Fruit fly (Drosophila melanogaster) whole organism, adult: ENCODE data around the gene CG32640.

ENCODE experiments used
- CG11617 ChIP-seq: fragments of 200-800 bp; sonication (Bioruptor generic); optimal IDR thresholded peaks from 2 replicates; lab custom pipeline; 2017; ENCODE audit warnings: mild to moderate bottlenecking, missing biosample characterization, missing genetic modification reagents, missing genetic modification characterization
- CG12768 ChIP-seq: fragments of 200-800 bp; sonication (Bioruptor generic); optimal IDR thresholded peaks from 2 replicates; lab custom pipeline; 2017; ENCODE audit warnings: missing biosample characterization, missing genetic modification characterization, mild to moderate bottlenecking, moderate library complexity, missing genetic modification reagents
- CG14711 ChIP-seq: fragments of 200-800 bp; sonication (Bioruptor generic); optimal IDR thresholded peaks from 2 replicates; lab custom pipeline; 2018; ENCODE audit warnings: missing biosample characterization, mild to moderate bottlenecking, missing genetic modification characterization, moderate library complexity
- CG1620 ChIP-seq: fragments of 200-800 bp; sonication (Bioruptor generic); optimal IDR thresholded peaks from 2 replicates; lab custom pipeline; 2016; ENCODE audit warnings: missing biosample characterization, missing genetic modification characterization
- CG33017 ChIP-seq: fragments of 200-800 bp; sonication (Bioruptor generic); optimal IDR thresholded peaks from 2 replicates; lab custom pipeline; 2018; ENCODE audit warnings: missing biosample characterization, mild to moderate bottlenecking, missing genetic modification characterization, moderate library complexity
- CG5204 ChIP-seq: fragments of 200-800 bp; sonication (Bioruptor generic); optimal IDR thresholded peaks from 2 replicates; lab custom pipeline; 2016; ENCODE audit warnings: missing biosample characterization, missing genetic modification characterization
- CG7045 ChIP-seq: fragments of 200-800 bp; sonication (Bioruptor generic); optimal IDR thresholded peaks from 2 replicates; lab custom pipeline; 2017; ENCODE audit warnings: missing biosample characterization, mild to moderate bottlenecking, missing genetic modification characterization
- CG7101 ChIP-seq: fragments of 200-800 bp; sonication (Bioruptor generic); optimal IDR thresholded peaks from 2 replicates; lab custom pipeline; 2018; ENCODE audit warnings: missing biosample characterization, mild to moderate bottlenecking, missing genetic modification characterization, moderate library complexity
- Clk ChIP-seq: fragments of 200-800 bp; sonication (Bioruptor generic); optimal IDR thresholded peaks from 2 replicates; lab custom pipeline; 2017; ENCODE audit warnings: missing biosample characterization, missing genetic modification characterization
- Crg-1 ChIP-seq: fragments of 200-800 bp; sonication (Bioruptor generic); optimal IDR thresholded peaks from 2 replicates; lab custom pipeline; 2016; ENCODE audit warnings: missing biosample characterization, missing genetic modification characterization
- Hr96 ChIP-seq: fragments of 200-800 bp; sonication (Bioruptor generic); optimal IDR thresholded peaks from 2 replicates; lab custom pipeline; 2016; ENCODE audit warnings: missing biosample characterization, missing genetic modification characterization
- Mnt ChIP-seq: fragments of 200-800 bp; sonication (Bioruptor generic); optimal IDR thresholded peaks from 2 replicates; lab custom pipeline; 2016; ENCODE audit warnings: missing biosample characterization, mild to moderate bottlenecking, missing genetic modification characterization
- bab1 ChIP-seq: fragments of 200-800 bp; sonication (Bioruptor generic); optimal IDR thresholded peaks from 3 replicates; lab custom pipeline; 2019; ENCODE audit warnings: missing biosample characterization, mild to moderate bottlenecking, missing genetic modification characterization, moderate library complexity
- cic ChIP-seq: fragments of 200-800 bp; sonication (Bioruptor generic); optimal IDR thresholded peaks from 2 replicates; lab custom pipeline; 2017; ENCODE audit warnings: missing biosample characterization, mild to moderate bottlenecking, missing genetic modification characterization, moderate library complexity
- cnc ChIP-seq, 2 experiments: fragments of >200 bp; optimal IDR thresholded peaks; 2 replicates each; lab custom pipeline; 2017
- kay ChIP-seq: fragments of 200-800 bp; sonication (Bioruptor generic); peaks from one replicate; lab custom pipeline; 2016; ENCODE audit warnings: missing biosample characterization, missing genetic modification characterization, borderline replicate concordance
- ovo ChIP-seq: fragments of 200-800 bp; sonication (Bioruptor generic); optimal IDR thresholded peaks from 2 replicates; lab custom pipeline; 2016; ENCODE audit warnings: missing biosample characterization, missing genetic modification characterization
- pad ChIP-seq: fragments of 200-800 bp; sonication (Bioruptor generic); optimal IDR thresholded peaks from 3 replicates; lab custom pipeline; 2017; ENCODE audit warnings: missing biosample characterization, missing genetic modification characterization, mild to moderate bottlenecking, moderate library complexity, missing genetic modification reagents
- tj ChIP-seq: fragments of 200-800 bp; sonication (Bioruptor generic); optimal IDR thresholded peaks from 3 replicates; lab custom pipeline; 2017; ENCODE audit warnings: missing biosample characterization, mild to moderate bottlenecking, missing genetic modification characterization, moderate library complexity
- toe ChIP-seq: fragments of 200-800 bp; sonication (Bioruptor generic); optimal IDR thresholded peaks from 2 replicates; lab custom pipeline; 2016; ENCODE audit warnings: missing biosample characterization, missing genetic modification characterization

Gene CG32640

DNA sequence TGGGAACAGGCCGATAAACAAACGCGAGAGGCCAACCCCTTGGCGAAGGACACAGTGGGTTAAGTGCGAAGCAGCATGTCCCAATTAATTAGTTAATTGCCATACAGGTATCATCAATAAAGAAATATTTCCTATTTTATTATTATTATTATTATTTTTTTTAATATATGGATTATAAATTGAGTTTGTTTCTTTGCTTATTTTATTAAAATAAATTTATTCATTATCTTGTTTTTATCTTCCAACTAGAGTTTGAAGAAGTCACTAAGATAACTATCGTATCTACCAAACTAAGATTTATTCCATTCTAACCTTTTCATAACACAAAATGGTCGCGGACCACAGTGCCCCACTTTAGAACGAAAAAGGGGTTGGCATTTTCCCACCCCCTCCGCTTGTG is 30.3 kb downstream of the CG32640 start:
- peak; percentile 32 for TF ChIP-seq CG7101 (tag; lab: Kevin White, UChicago)
- TF ChIP-seq ovo (GFP tag; lab: Kevin White, UChicago) = no peak

DNA sequence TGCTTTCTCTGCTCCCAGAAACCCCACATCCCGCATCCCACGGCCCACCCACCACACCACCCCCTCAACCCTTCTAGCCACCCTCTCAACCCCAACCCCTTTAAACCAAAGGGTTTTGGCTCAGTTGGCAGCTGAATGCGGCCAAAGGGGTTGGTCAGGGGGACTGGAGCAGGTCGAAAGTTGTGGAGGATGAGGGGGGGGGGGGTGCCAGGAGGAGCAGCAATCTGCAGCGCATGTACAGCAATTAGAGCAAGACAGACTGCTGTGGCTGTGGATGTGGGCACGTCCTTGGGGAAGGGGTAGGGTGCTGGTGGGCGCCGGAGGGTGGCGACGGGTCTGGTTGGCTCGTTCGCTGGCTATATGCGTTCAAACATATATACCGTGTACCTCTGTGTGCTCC is 30.7 kb downstream of the CG32640 start:
- TF ChIP-seq bab1 (GFP tag; lab: Kevin White, UChicago) (no peak), Hr96 (no peak), CG5204 (no peak), Crg-1 (no peak)

DNA sequence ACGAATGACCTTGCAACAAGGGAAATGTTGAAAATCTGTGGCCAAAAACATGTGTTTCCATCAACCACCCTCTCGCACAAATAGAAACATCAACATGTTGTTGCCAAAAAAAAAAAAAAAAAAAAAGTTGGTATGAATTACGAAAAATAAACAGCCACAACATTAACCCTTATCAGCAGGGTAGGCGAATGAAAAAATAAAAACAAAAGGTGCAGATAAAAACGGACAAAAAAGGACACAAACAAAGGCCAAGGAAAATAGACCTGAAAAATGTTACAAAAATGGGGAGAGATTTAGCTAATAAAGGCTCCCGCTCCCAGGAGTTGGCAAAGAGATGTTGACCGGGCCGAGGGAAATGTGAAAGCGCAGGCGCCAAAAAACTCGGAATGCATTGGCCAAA is 31.6 kb downstream of the CG32640 start:
- no peak for TF ChIP-seq cnc (optimal IDR thresholded peaks at IDR 0.05; lab: Kevin White, UChicago)
- TF ChIP-seq kay (GFP tag; lab: Kevin White, UChicago) = no peak
- no peak for TF ChIP-seq CG7045
- no peak for TF ChIP-seq CG12768 (GFP tag; lab: Kevin White, UChicago)
- TF ChIP-seq CG33017 = no peak
- TF ChIP-seq CG5204 = no peak
- no peak for TF ChIP-seq CG1620
- TF ChIP-seq Hr96 = no peak
- no peak for TF ChIP-seq Clk (GFP tag; lab: Kevin White, UChicago)
- no peak for TF ChIP-seq ovo (GFP tag; lab: Kevin White, UChicago)
- no peak for TF ChIP-seq tj
- no peak for TF ChIP-seq CG11617

DNA sequence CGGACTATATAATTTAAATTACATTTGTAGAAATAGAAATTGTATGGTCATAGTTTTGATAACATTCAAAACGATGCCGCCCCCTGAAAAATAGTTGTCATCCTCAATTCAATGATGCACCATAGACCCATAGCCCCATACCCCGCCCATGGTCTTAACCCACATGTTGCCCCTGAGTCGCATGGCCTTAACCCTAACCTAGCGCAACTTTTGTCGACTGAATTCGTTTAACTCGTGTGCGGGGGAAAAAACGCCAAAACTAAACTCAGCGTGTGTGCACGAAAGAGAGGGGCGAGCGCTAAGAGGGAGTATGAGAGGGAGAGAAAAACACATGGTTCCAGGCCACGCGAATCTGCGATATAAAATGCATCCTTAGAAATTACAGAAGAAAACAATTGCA is 32.6 kb downstream of the CG32640 start:
- TF ChIP-seq Clk (GFP tag; lab: Kevin White, UChicago) (no peak), CG14711 (tag; lab: Kevin White, UChicago) (no peak), bab1 (GFP tag; lab: Kevin White, UChicago) (peak; percentile 11), Mnt (peak; percentile 20)

DNA sequence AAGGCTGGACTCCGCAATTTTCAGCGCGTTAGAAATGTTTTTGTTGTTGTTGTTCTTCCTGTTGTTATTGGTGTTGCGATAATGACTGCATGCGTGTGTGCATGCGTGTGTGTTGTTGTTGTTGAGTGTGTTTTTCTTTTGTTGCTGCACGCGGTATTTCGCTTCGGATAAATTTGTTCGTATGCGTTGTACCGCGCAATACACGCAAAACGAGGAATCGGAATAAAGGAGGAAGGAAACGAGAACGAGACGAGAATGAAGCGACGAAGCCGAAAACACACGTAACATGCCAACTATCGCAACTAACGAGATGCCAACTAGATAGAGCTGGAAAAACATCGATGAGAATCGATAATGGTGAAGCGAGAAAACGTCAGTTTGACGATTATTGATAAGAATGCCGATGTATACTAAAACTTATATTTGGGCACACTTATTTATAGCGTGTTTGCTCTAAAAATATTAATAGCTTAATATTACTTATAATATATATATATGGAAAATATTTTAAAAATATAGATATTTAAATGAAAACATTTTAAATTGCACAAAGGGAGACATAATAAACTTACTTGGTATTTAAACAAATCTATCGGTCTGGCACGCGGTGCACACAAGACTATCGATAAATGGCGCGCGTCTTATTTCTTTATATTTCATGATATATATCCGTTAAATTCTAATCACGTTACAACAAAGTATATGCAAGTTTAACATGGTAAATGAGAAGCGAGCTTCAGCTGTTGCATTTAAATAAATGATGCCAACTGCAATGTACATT is 33.7 kb downstream of the CG32640 start, which contains the start of gene sno:
Gene sno (minus strand): TSS at position 318 of the 781 bp plus-strand sequence.
- TF ChIP-seq CG14711 (tag; lab: Kevin White, UChicago) (no peak), Crg-1 (no peak), Mnt (peak; percentile 77), kay (GFP tag; lab: Kevin White, UChicago) (no peak), ovo (GFP tag; lab: Kevin White, UChicago) (peak; percentile 5), cic (GFP tag; lab: Kevin White, UChicago) (no peak), CG7045 (no peak), tj (peak; percentile 64), Hr96 (no peak), CG5204 (no peak), toe (GFP tag; lab: Kevin White, UChicago) (no peak), pad (GFP tag; lab: Kevin White, UChicago) (no peak), CG1620 (no peak), bab1 (GFP tag; lab: Kevin White, UChicago) (peak; percentile 25), CG12768 (GFP tag; lab: Kevin White, UChicago) (no peak), CG33017 (no peak), CG7101 (tag; lab: Kevin White, UChicago) (no peak)

DNA sequence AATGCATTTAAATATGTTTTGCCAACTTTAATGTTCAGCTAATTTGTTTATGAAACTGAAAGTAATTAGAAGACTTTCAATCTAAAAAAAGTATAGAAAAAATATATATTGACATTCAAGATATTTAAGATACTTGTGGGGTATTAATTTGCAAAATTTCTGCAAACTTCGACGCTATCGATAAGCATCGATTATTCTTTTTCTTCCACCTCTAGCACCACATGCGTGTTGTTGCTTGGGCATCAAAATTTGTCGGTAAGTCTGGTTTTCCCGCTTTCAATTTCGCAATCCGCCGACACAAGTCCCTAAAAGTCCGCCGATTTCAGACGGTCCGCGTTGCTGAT is 34.3 kb downstream of the CG32640 start, which contains the start of gene REG:
Gene REG (plus strand): TSS at position 188 of the 344 bp plus-strand sequence.
- TF ChIP-seq toe (GFP tag; lab: Kevin White, UChicago) = no peak
- no peak for TF ChIP-seq CG14711 (tag; lab: Kevin White, UChicago)
- no peak for TF ChIP-seq CG33017
- peak; percentile 14 for TF ChIP-seq Mnt
- TF ChIP-seq CG11617 = no peak

DNA sequence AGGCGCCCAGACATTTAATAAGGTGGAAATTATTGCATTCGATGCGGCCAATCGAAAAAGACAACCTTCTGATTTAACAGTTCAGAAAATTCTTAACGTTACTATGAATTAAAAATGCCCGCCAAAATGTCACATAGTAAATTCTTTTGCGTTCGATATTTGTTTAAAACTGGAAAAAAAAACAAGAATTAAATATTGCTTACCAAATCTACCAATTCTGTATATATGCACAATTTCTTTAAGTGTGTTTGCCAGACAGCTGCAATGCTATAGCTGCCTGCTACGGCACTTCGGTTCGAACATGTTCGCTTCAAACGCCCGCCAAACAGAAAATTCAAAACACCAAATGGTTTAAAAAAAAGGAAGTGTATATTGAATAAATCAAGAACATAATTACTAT is 36.3 kb downstream of the CG32640 start:
- TF ChIP-seq CG1620 = peak; percentile 43
- no peak for TF ChIP-seq ovo (GFP tag; lab: Kevin White, UChicago)
- TF ChIP-seq CG5204 = no peak
- peak; percentile 16 for TF ChIP-seq tj
- TF ChIP-seq cic (GFP tag; lab: Kevin White, UChicago) = no peak
- no peak for TF ChIP-seq CG33017
- TF ChIP-seq toe (GFP tag; lab: Kevin White, UChicago) = no peak
- peak; percentile 37 for TF ChIP-seq CG7101 (tag; lab: Kevin White, UChicago)
- TF ChIP-seq Hr96 = no peak
- peak; percentile 5 for TF ChIP-seq Mnt
- TF ChIP-seq CG14711 (tag; lab: Kevin White, UChicago) = peak; percentile 36
- no peak for TF ChIP-seq cnc (optimal IDR thresholded peaks at IDR 0.05; lab: Kevin White, UChicago)
- TF ChIP-seq CG7045 = no peak
- TF ChIP-seq bab1 (GFP tag; lab: Kevin White, UChicago) = peak; percentile 42
- no peak for TF ChIP-seq CG12768 (GFP tag; lab: Kevin White, UChicago)
- TF ChIP-seq Crg-1 = no peak
- TF ChIP-seq CG11617 = peak; percentile 6
- TF ChIP-seq Clk (GFP tag; lab: Kevin White, UChicago) = no peak
- peak; percentile 17 for TF ChIP-seq kay (GFP tag; lab: Kevin White, UChicago)
- no peak for TF ChIP-seq pad (GFP tag; lab: Kevin White, UChicago)
